Worm (Caenorhabditis elegans) whole organism, L3 larva: ENCODE measurements around the gene nhr-101.

Source experiments
- R02D3.7 ChIP-seq: fragments of 150-350 bp; optimal IDR thresholded peaks from 2 replicates; lab custom pipeline; 2014; ENCODE audit warnings: missing biosample characterization, missing genetic modification characterization
- ZK546.5 ChIP-seq: sonication (generic microtip); optimal IDR thresholded peaks from 2 replicates; lab custom pipeline; 2017; ENCODE audit warnings: missing biosample characterization, missing genetic modification characterization
- aly-2 ChIP-seq: fragments of 150-350 bp; optimal IDR thresholded peaks from 2 replicates; lab custom pipeline; 2014; ENCODE audit warnings: missing biosample characterization, missing genetic modification characterization
- ama-1 ChIP-seq: fragments of 150-350 bp; optimal IDR thresholded peaks from 2 replicates; lab custom pipeline; 2018
- ceh-16 ChIP-seq: sonication (generic microtip); optimal IDR thresholded peaks from 2 replicates; lab custom pipeline; 2017; ENCODE audit warnings: missing biosample characterization, missing genetic modification characterization
- ceh-28 ChIP-seq: fragments of 150-350 bp; optimal IDR thresholded peaks from 2 replicates; lab custom pipeline; 2014; ENCODE audit warnings: missing biosample characterization, missing genetic modification reagents, missing genetic modification characterization
- ceh-82 ChIP-seq: fragments of 150-350 bp; optimal IDR thresholded peaks from 2 replicates; lab custom pipeline; 2014; ENCODE audit warnings: missing biosample characterization, missing genetic modification characterization
- ceh-9 ChIP-seq: sonication (generic microtip); optimal IDR thresholded peaks from 2 replicates; lab custom pipeline; 2018; ENCODE audit warnings: missing biosample characterization, missing genetic modification characterization
- daf-12 ChIP-seq: fragments of 150-350 bp; optimal IDR thresholded peaks from 2 replicates; lab custom pipeline; 2014; ENCODE audit warnings: missing biosample characterization, missing genetic modification reagents, missing genetic modification characterization
- egl-27 ChIP-seq: sonication (generic microtip); optimal IDR thresholded peaks from 4 replicates; lab custom pipeline; 2017; ENCODE audit warnings: missing biosample characterization, missing genetic modification reagents, missing genetic modification characterization
- egl-5 ChIP-seq: fragments of 150-350 bp; optimal IDR thresholded peaks from 2 replicates; lab custom pipeline; 2017; ENCODE audit warnings: missing biosample characterization, missing genetic modification reagents, missing genetic modification characterization, inconsistent platforms
- elt-1 ChIP-seq: fragments of 150-350 bp; optimal IDR thresholded peaks from 2 replicates; lab custom pipeline; 2014; ENCODE audit warnings: missing biosample characterization, missing genetic modification characterization
- elt-2 ChIP-seq: sonication (generic microtip); optimal IDR thresholded peaks from 2 replicates; lab custom pipeline; 2016; ENCODE audit warnings: missing genetic modification reagents, mild to moderate bottlenecking, missing genetic modification characterization, missing compliant biosample characterization
- elt-3 ChIP-seq, 3 experiments: fragments of 150-350 bp in 1 of 3; sonication (generic microtip) in 2 of 3; optimal IDR thresholded peaks; 2 replicates in 2 of 3; 4 replicates in 1 of 3; lab custom pipeline; 2014 to 2017; ENCODE audit warnings: missing biosample characterization in 3 of 3, missing genetic modification characterization in 3 of 3
- eor-1 ChIP-seq, 2 experiments: fragments of 150-350 bp; optimal IDR thresholded peaks; 2 replicates each; lab custom pipeline; 2014 to 2018; ENCODE audit warnings: missing biosample characterization in 2 of 2, missing genetic modification characterization in 2 of 2
- fkh-10 ChIP-seq: sonication (generic microtip); optimal IDR thresholded peaks from 2 replicates; lab custom pipeline; 2017; ENCODE audit warnings: missing biosample characterization, missing genetic modification reagents, missing genetic modification characterization
- fkh-2 ChIP-seq: fragments of 150-350 bp; optimal IDR thresholded peaks from 2 replicates; lab custom pipeline; 2014; ENCODE audit warnings: missing biosample characterization, missing genetic modification reagents, missing genetic modification characterization
- fos-1 ChIP-seq: fragments of 150-350 bp; optimal IDR thresholded peaks from 2 replicates; lab custom pipeline; 2014; ENCODE audit warnings: missing biosample characterization, missing genetic modification characterization
- hmg-11 ChIP-seq: sonication (generic microtip); optimal IDR thresholded peaks from 2 replicates; lab custom pipeline; 2016; ENCODE audit warnings: missing genetic modification characterization, missing compliant biosample characterization
- jun-1 ChIP-seq: fragments of 150-350 bp; optimal IDR thresholded peaks from 2 replicates; lab custom pipeline; 2014; ENCODE audit warnings: missing biosample characterization, missing genetic modification reagents, missing genetic modification characterization
- lin-15B ChIP-seq: fragments of 150-350 bp; optimal IDR thresholded peaks from 2 replicates; lab custom pipeline; 2014; ENCODE audit warnings: missing biosample characterization, missing genetic modification characterization
- lin-39 ChIP-seq: fragments of 150-350 bp; optimal IDR thresholded peaks from 2 replicates; lab custom pipeline; 2018; ENCODE audit warnings: missing biosample characterization, missing genetic modification reagents, missing genetic modification characterization
- lsy-12 ChIP-seq: sonication (generic microtip); optimal IDR thresholded peaks from 2 replicates; lab custom pipeline; 2016; ENCODE audit warnings: mild to moderate bottlenecking, missing genetic modification characterization, missing compliant biosample characterization
- mdl-1 ChIP-seq: fragments of 150-350 bp; optimal IDR thresholded peaks from 2 replicates; lab custom pipeline; 2014; ENCODE audit warnings: missing biosample characterization, missing genetic modification characterization
- mml-1 ChIP-seq: fragments of 150-350 bp; sonication (generic microtip); optimal IDR thresholded peaks from 3 replicates; lab custom pipeline; 2014; ENCODE audit warnings: missing biosample characterization, missing genetic modification characterization
- nfya-1 ChIP-seq: sonication (generic microtip); optimal IDR thresholded peaks from 2 replicates; lab custom pipeline; 2017; ENCODE audit warnings: missing genetic modification characterization, mild to moderate bottlenecking, missing compliant biosample characterization, antibody characterized with exemption, moderate library complexity; ENCODE audit not compliant: insufficient read depth
- nhr-11 ChIP-seq: fragments of 150-350 bp; optimal IDR thresholded peaks from 2 replicates; lab custom pipeline; 2014; ENCODE audit warnings: missing biosample characterization, missing genetic modification characterization
- nhr-12 ChIP-seq: fragments of 150-350 bp; optimal IDR thresholded peaks from 2 replicates; lab custom pipeline; 2014; ENCODE audit warnings: missing biosample characterization, missing genetic modification characterization
- nhr-23 ChIP-seq: fragments of 150-350 bp; optimal IDR thresholded peaks from 2 replicates; lab custom pipeline; 2014; ENCODE audit warnings: missing biosample characterization, missing genetic modification reagents, missing genetic modification characterization
- nhr-237 ChIP-seq: fragments of 150-350 bp; optimal IDR thresholded peaks from 2 replicates; lab custom pipeline; 2014; ENCODE audit warnings: missing biosample characterization, missing genetic modification characterization
- nhr-25 ChIP-seq: sonication (generic microtip); optimal IDR thresholded peaks from 2 replicates; lab custom pipeline; 2017; ENCODE audit warnings: missing biosample characterization, missing genetic modification characterization
- nhr-28 ChIP-seq: fragments of 150-350 bp; optimal IDR thresholded peaks from 2 replicates; lab custom pipeline; 2014; ENCODE audit warnings: missing biosample characterization, missing genetic modification characterization
- nhr-43 ChIP-seq: sonication (generic microtip); optimal IDR thresholded peaks from 2 replicates; lab custom pipeline; 2016; ENCODE audit warnings: mild to moderate bottlenecking, missing genetic modification characterization, missing compliant biosample characterization; ENCODE audit not compliant: poor library complexity, severe bottlenecking
- nhr-67 ChIP-seq: fragments of 150-350 bp; optimal IDR thresholded peaks from 2 replicates; lab custom pipeline; 2014; ENCODE audit warnings: missing biosample characterization, missing genetic modification characterization
- nhr-76 ChIP-seq: fragments of 150-350 bp; sonication (generic microtip); optimal IDR thresholded peaks from 5 replicates; lab custom pipeline; 2014; ENCODE audit warnings: missing biosample characterization, missing genetic modification characterization
- nhr-77 ChIP-seq: fragments of 150-350 bp; optimal IDR thresholded peaks from 2 replicates; lab custom pipeline; 2014; ENCODE audit warnings: missing biosample characterization, missing genetic modification characterization
- pha-4 ChIP-seq: fragments of 150-350 bp; optimal IDR thresholded peaks from 2 replicates; lab custom pipeline; 2014; ENCODE audit warnings: missing biosample characterization, missing genetic modification reagents, missing genetic modification characterization
- pqm-1 ChIP-seq: fragments of 150-350 bp; optimal IDR thresholded peaks from 2 replicates; lab custom pipeline; 2017; ENCODE audit warnings: missing biosample characterization, missing genetic modification characterization, inconsistent platforms
- sea-2 ChIP-seq: fragments of 150-350 bp; sonication (generic microtip); optimal IDR thresholded peaks from 4 replicates; lab custom pipeline; 2014; ENCODE audit warnings: missing biosample characterization, missing genetic modification reagents, missing genetic modification characterization
- skn-1 ChIP-seq: fragments of 150-350 bp; optimal IDR thresholded peaks from 2 replicates; lab custom pipeline; 2014; ENCODE audit warnings: missing biosample characterization, missing genetic modification characterization
- snpc-4 ChIP-seq: fragments of 150-350 bp; optimal IDR thresholded peaks from 2 replicates; lab custom pipeline; 2014; ENCODE audit warnings: missing biosample characterization, missing genetic modification characterization
- tbx-2 ChIP-seq: sonication (generic microtip); optimal IDR thresholded peaks from 2 replicates; lab custom pipeline; 2016; ENCODE audit warnings: mild to moderate bottlenecking, missing genetic modification characterization, missing compliant biosample characterization
- unc-39 ChIP-seq: sonication (generic microtip); optimal IDR thresholded peaks from 4 replicates; lab custom pipeline; 2017; ENCODE audit warnings: missing biosample characterization, missing genetic modification characterization
- unc-62 ChIP-seq: fragments of 150-350 bp; sonication (generic microtip); optimal IDR thresholded peaks from 4 replicates; lab custom pipeline; 2014; ENCODE audit warnings: missing biosample characterization, missing genetic modification reagents, missing genetic modification characterization
- zag-1 ChIP-seq: fragments of 150-350 bp; optimal IDR thresholded peaks from 2 replicates; lab custom pipeline; 2014; ENCODE audit warnings: missing biosample characterization, missing genetic modification characterization
- ztf-11 ChIP-seq: fragments of 150-350 bp; optimal IDR thresholded peaks from 2 replicates; lab custom pipeline; 2014; ENCODE audit warnings: missing biosample characterization, missing genetic modification characterization
- ztf-4 ChIP-seq: fragments of 150-350 bp; optimal IDR thresholded peaks from 2 replicates; lab custom pipeline; 2014; ENCODE audit warnings: missing biosample characterization, missing genetic modification characterization

Gene nhr-101

ce11 chrV:11585122-11585521 lies 14.8 kb downstream of the nhr-101 start:
- no peak for TF ChIP-seq nhr-11 (tag; lab: Kevin White, UChicago)
- peak; percentile 74 for TF ChIP-seq nhr-43 (tag; lab: Kevin White, UChicago)
- no peak for TF ChIP-seq nhr-12 (tag; lab: Kevin White, UChicago)
- no peak for TF ChIP-seq unc-39
- TF ChIP-seq nhr-67 (tag; lab: Kevin White, UChicago): no peak
- no peak for TF ChIP-seq egl-5
- no peak for TF ChIP-seq daf-12 (tag; lab: Kevin White, UChicago)
- peak; percentile 16 for TF ChIP-seq elt-2 (tag; lab: Kevin White, UChicago)
- no peak for TF ChIP-seq nhr-237
- TF ChIP-seq ama-1 (lab: Kevin White, UChicago): peak; percentile 60
- TF ChIP-seq snpc-4: peak; percentile 95
- TF ChIP-seq tbx-2 (tag; lab: Kevin White, UChicago): no peak
- no peak for TF ChIP-seq pha-4 (tag; lab: Kevin White, UChicago)
- TF ChIP-seq fkh-10 (GFP tag; lab: Kevin White, UChicago): no peak
- TF ChIP-seq unc-62: no peak
- TF ChIP-seq ceh-16 (tag; lab: Kevin White, UChicago): no peak
- TF ChIP-seq nfya-1: peak; percentile 5
- no peak for TF ChIP-seq ztf-4
- TF ChIP-seq egl-27 (tag; lab: Kevin White, UChicago): no peak
- no peak for TF ChIP-seq nhr-76
- no peak for TF ChIP-seq ceh-9
- TF ChIP-seq lin-15B (tag; lab: Kevin White, UChicago): no peak
- no peak for TF ChIP-seq sea-2
- peak; percentile 40 for TF ChIP-seq ceh-82
- peak in 1 of 3 experiments; percentile 57 for TF ChIP-seq elt-3 (tag; optimal IDR thresholded peaks at IDR 0.05; lab: Kevin White, UChicago)
- no peak for TF ChIP-seq zag-1 (tag; lab: Kevin White, UChicago)
- no peak for TF ChIP-seq lsy-12 (tag; lab: Kevin White, UChicago)
- TF ChIP-seq ceh-28 (tag; lab: Kevin White, UChicago): no peak
- TF ChIP-seq ztf-11 (tag; lab: Kevin White, UChicago): no peak
- TF ChIP-seq mml-1 (tag; lab: Kevin White, UChicago): no peak
- no peak for TF ChIP-seq ZK546.5 (tag; lab: Kevin White, UChicago)
- no peak for TF ChIP-seq fos-1
- no peak for TF ChIP-seq nhr-28
- no peak for TF ChIP-seq skn-1 (tag; lab: Kevin White, UChicago)
- no peak for TF ChIP-seq lin-39 (tag; lab: Kevin White, UChicago)
- no peak for TF ChIP-seq mdl-1 (tag; lab: Kevin White, UChicago)
- TF ChIP-seq eor-1 (tag; optimal IDR thresholded peaks at IDR 0.05; lab: Kevin White, UChicago): no peak
- TF ChIP-seq aly-2 (tag; lab: Kevin White, UChicago): no peak
- no peak for TF ChIP-seq hmg-11 (tag; lab: Kevin White, UChicago)
- no peak for TF ChIP-seq elt-1
- peak; percentile 41 for TF ChIP-seq nhr-25 (tag; lab: Kevin White, UChicago)
- TF ChIP-seq fkh-2 (tag; lab: Kevin White, UChicago): no peak
- no peak for TF ChIP-seq jun-1 (tag; lab: Kevin White, UChicago)
- TF ChIP-seq nhr-77 (tag; lab: Kevin White, UChicago): peak; percentile 18
- TF ChIP-seq pqm-1 (tag; lab: Kevin White, UChicago): peak; percentile 34
- TF ChIP-seq R02D3.7 (tag; lab: Kevin White, UChicago): no peak
- TF ChIP-seq nhr-23 (tag; lab: Kevin White, UChicago): no peak

- no peak for TF ChIP-seq ceh-28 (tag; lab: Kevin White, UChicago)
- no peak for TF ChIP-seq snpc-4
- TF ChIP-seq unc-39: no peak
- no peak for TF ChIP-seq fos-1
- no peak for TF ChIP-seq R02D3.7 (tag; lab: Kevin White, UChicago)
- no peak for TF ChIP-seq fkh-10 (GFP tag; lab: Kevin White, UChicago)
- no peak for TF ChIP-seq nhr-43 (tag; lab: Kevin White, UChicago)
- no peak for TF ChIP-seq lin-15B (tag; lab: Kevin White, UChicago)
- no peak for TF ChIP-seq ceh-16 (tag; lab: Kevin White, UChicago)
- no peak for TF ChIP-seq aly-2 (tag; lab: Kevin White, UChicago)
- no peak for TF ChIP-seq nhr-77 (tag; lab: Kevin White, UChicago)
- TF ChIP-seq unc-62: no peak
Measured at ce11 chrV:11589433-11589832, 19.2 kb downstream of the nhr-101 start, which contains the start of gene srx-82. srx-82 (plus strand) TSS chrV:11589733.
